Worm (Caenorhabditis elegans) whole organism, L1 larva: ENCODE data around the gene pqn-96.

Source experiments
- F16B12.6 ChIP-seq: fragments of 150-350 bp; optimal IDR thresholded peaks from 2 replicates; lab custom pipeline; 2014; ENCODE audit warnings: missing biosample characterization, missing genetic modification characterization
- alr-1 ChIP-seq: fragments of 200-800 bp; sonication (Bioruptor generic); optimal IDR thresholded peaks from 2 replicates; lab custom pipeline; 2018; ENCODE audit warnings: borderline replicate concordance, mild to moderate bottlenecking, missing genetic modification characterization, missing compliant biosample characterization
- aly-2 ChIP-seq: fragments of 150-350 bp; optimal IDR thresholded peaks from 2 replicates; lab custom pipeline; 2014; ENCODE audit warnings: missing biosample characterization, missing genetic modification characterization
- ama-1 ChIP-seq: fragments of 150-350 bp; optimal IDR thresholded peaks from 2 replicates; lab custom pipeline; 2014
- ceh-63 ChIP-seq: fragments of 200-800 bp; sonication (Bioruptor generic); optimal IDR thresholded peaks from 2 replicates; lab custom pipeline; 2018; ENCODE audit warnings: mild to moderate bottlenecking, missing genetic modification characterization, missing compliant biosample characterization
- ceh-82 ChIP-seq, 3 experiments: fragments of 150-350 bp in 1 of 3; sonication (generic microtip) in 2 of 3; optimal IDR thresholded peaks; 2 replicates each; lab custom pipeline; 2014 to 2017; ENCODE audit warnings: missing biosample characterization in 3 of 3, missing genetic modification characterization in 3 of 3
- ceh-88 ChIP-seq: fragments of 200-800 bp; sonication (Bioruptor generic); IDR thresholded peaks from 2 replicates; pipeline ENCODE4 v1.3.6; 2022; ENCODE audit warnings: missing genetic modification characterization, missing compliant biosample characterization
- ceh-90 ChIP-seq: sonication (generic microtip); optimal IDR thresholded peaks from 2 replicates; lab custom pipeline; 2016; ENCODE audit warnings: missing genetic modification characterization, missing compliant biosample characterization
- ces-1 ChIP-seq: fragments of 150-350 bp; optimal IDR thresholded peaks from 2 replicates; lab custom pipeline; 2014; ENCODE audit warnings: missing biosample characterization, missing genetic modification reagents, missing genetic modification characterization
- dpl-1 ChIP-seq, 3 experiments: fragments of 150-350 bp in 2 of 3; sonication (generic microtip) in 1 of 3; optimal IDR thresholded peaks; 2 replicates each; lab custom pipeline; 2014 to 2017; ENCODE audit warnings: missing biosample characterization in 3 of 3, missing genetic modification characterization in 3 of 3, missing genetic modification reagents in 3 of 3
- efl-1 ChIP-seq, 4 experiments: fragments of 150-350 bp; optimal IDR thresholded peaks in 3 of 4; peaks in 1 of 4; 1 replicate in 1 of 4; 2 replicates in 3 of 4; lab custom pipeline; 2014; ENCODE audit warnings: missing biosample characterization in 2 of 4, missing genetic modification characterization in 2 of 4, missing genetic modification reagents in 2 of 4
- egl-13 ChIP-seq: sonication (generic microtip); optimal IDR thresholded peaks from 2 replicates; lab custom pipeline; 2016; ENCODE audit warnings: missing genotype, missing genetic modification reagents, missing genetic modification characterization, missing compliant biosample characterization
- egl-27 ChIP-seq, 2 experiments: fragments of 150-350 bp in 1 of 2; sonication (generic microtip); optimal IDR thresholded peaks; 3 replicates each; lab custom pipeline; 2017 to 2018; ENCODE audit warnings: missing biosample characterization in 2 of 2, missing genetic modification characterization in 2 of 2, missing genetic modification reagents in 2 of 2
- elt-2 ChIP-seq: sonication (generic microtip); optimal IDR thresholded peaks from 2 replicates; lab custom pipeline; 2016; ENCODE audit warnings: missing genetic modification characterization, mild to moderate bottlenecking, inconsistent platforms, missing compliant biosample characterization, missing genetic modification reagents
- fkh-8 ChIP-seq: sonication (generic microtip); optimal IDR thresholded peaks from 2 replicates; lab custom pipeline; 2016; ENCODE audit warnings: mild to moderate bottlenecking, missing genetic modification characterization, missing compliant biosample characterization
- grh-1 ChIP-seq: fragments of 200-800 bp; sonication (Bioruptor generic); IDR thresholded peaks from 2 replicates; pipeline ENCODE4 v1.3.6; 2022; ENCODE audit warnings: missing genetic modification reagents, missing genetic modification characterization, missing compliant biosample characterization
- irx-1 ChIP-seq: sonication (generic microtip); optimal IDR thresholded peaks from 2 replicates; lab custom pipeline; 2016; ENCODE audit warnings: missing genetic modification characterization, missing compliant biosample characterization
- jun-1 ChIP-seq: fragments of 150-350 bp; optimal IDR thresholded peaks from 2 replicates; lab custom pipeline; 2014; ENCODE audit warnings: missing biosample characterization, missing genetic modification reagents, missing genetic modification characterization
- lin-14 ChIP-seq: fragments of 200-800 bp; sonication (Bioruptor generic); optimal IDR thresholded peaks from 2 replicates; lab custom pipeline; 2018; ENCODE audit warnings: mild to moderate bottlenecking, missing genetic modification characterization, moderate library complexity, missing compliant biosample characterization
- lin-15B ChIP-seq: fragments of 150-350 bp; sonication (generic microtip); optimal IDR thresholded peaks from 3 replicates; lab custom pipeline; 2014; ENCODE audit warnings: missing biosample characterization, missing genetic modification characterization
- lin-35 ChIP-seq, 2 experiments: fragments of 150-350 bp; optimal IDR thresholded peaks; 2 replicates each; lab custom pipeline; 2014; ENCODE audit warnings: missing biosample characterization in 2 of 2, missing genetic modification characterization in 2 of 2, missing genetic modification reagents in 2 of 2
- lir-3 ChIP-seq: sonication (generic microtip); optimal IDR thresholded peaks from 2 replicates; lab custom pipeline; 2016; ENCODE audit warnings: mild to moderate bottlenecking, missing genetic modification characterization, moderate library complexity, missing compliant biosample characterization; ENCODE audit not compliant: poor library complexity
- lsy-2 ChIP-seq, 2 experiments: fragments of 150-350 bp; optimal IDR thresholded peaks; 2 replicates each; lab custom pipeline; 2014; ENCODE audit warnings: missing biosample characterization in 2 of 2, missing genetic modification characterization in 2 of 2
- mab-9 ChIP-seq: fragments of 200-800 bp; sonication (Bioruptor generic); IDR thresholded peaks from 2 replicates; pipeline ENCODE4 v1.3.6; 2022; ENCODE audit warnings: missing genetic modification reagents, missing genetic modification characterization, missing compliant biosample characterization
- mep-1 ChIP-seq: fragments of 150-350 bp; optimal IDR thresholded peaks from 2 replicates; lab custom pipeline; 2014; ENCODE audit warnings: missing biosample characterization, missing genetic modification characterization
- nhr-12 ChIP-seq: sonication (generic microtip); optimal IDR thresholded peaks from 2 replicates; lab custom pipeline; 2017; ENCODE audit warnings: missing biosample characterization, missing genetic modification characterization
- nhr-19 ChIP-seq: fragments of 200-800 bp; sonication (Bioruptor generic); conservative IDR thresholded peaks from 2 replicates; pipeline ENCODE4 v1.3.6; 2022; ENCODE audit warnings: missing genetic modification characterization, missing compliant biosample characterization
- nhr-237 ChIP-seq: fragments of 150-350 bp; optimal IDR thresholded peaks from 2 replicates; lab custom pipeline; 2014; ENCODE audit warnings: missing biosample characterization, missing genetic modification characterization
- nhr-47 ChIP-seq: sonication (generic microtip); optimal IDR thresholded peaks from 2 replicates; lab custom pipeline; 2016; ENCODE audit warnings: mild to moderate bottlenecking, missing genetic modification characterization, moderate library complexity, missing compliant biosample characterization
- nhr-71 ChIP-seq: sonication (generic microtip); optimal IDR thresholded peaks from 2 replicates; lab custom pipeline; 2016; ENCODE audit warnings: mild to moderate bottlenecking, missing genetic modification characterization, moderate library complexity, missing compliant biosample characterization
- nhr-76 ChIP-seq: sonication (generic microtip); optimal IDR thresholded peaks from 2 replicates; lab custom pipeline; 2017; ENCODE audit warnings: missing biosample characterization, missing genetic modification characterization
- nhr-85 ChIP-seq: sonication (generic microtip); peaks from one replicate; lab custom pipeline; 2016; ENCODE audit warnings: missing genetic modification characterization, inconsistent platforms, missing compliant biosample characterization
- nhr-90 ChIP-seq: sonication (generic microtip); optimal IDR thresholded peaks from 2 replicates; lab custom pipeline; 2016; ENCODE audit warnings: mild to moderate bottlenecking, missing genetic modification characterization, missing compliant biosample characterization; ENCODE audit not compliant: poor library complexity
- pqm-1 ChIP-seq: sonication (generic microtip); optimal IDR thresholded peaks from 3 replicates; lab custom pipeline; 2017; ENCODE audit warnings: missing biosample characterization, missing genetic modification characterization
- snu-23 ChIP-seq: sonication (generic microtip); optimal IDR thresholded peaks from 2 replicates; lab custom pipeline; 2016; ENCODE audit warnings: missing genetic modification characterization, missing compliant biosample characterization
- sox-4 ChIP-seq: sonication (generic microtip); optimal IDR thresholded peaks from 2 replicates; lab custom pipeline; 2016; ENCODE audit warnings: missing genetic modification characterization, missing compliant biosample characterization
- sptf-1 ChIP-seq: fragments of 150-350 bp; optimal IDR thresholded peaks from 2 replicates; lab custom pipeline; 2014; ENCODE audit warnings: missing biosample characterization, missing genetic modification characterization
- sup-37 ChIP-seq: fragments of 200-800 bp; sonication (Bioruptor generic); optimal IDR thresholded peaks from 2 replicates; lab custom pipeline; 2018; ENCODE audit warnings: mild to moderate bottlenecking, missing genetic modification characterization, missing compliant biosample characterization
- tbx-2 ChIP-seq: sonication (generic microtip); optimal IDR thresholded peaks from 2 replicates; lab custom pipeline; 2016; ENCODE audit warnings: missing genetic modification characterization, missing compliant biosample characterization
- unc-130 ChIP-seq: fragments of 150-350 bp; optimal IDR thresholded peaks from 2 replicates; lab custom pipeline; 2017; ENCODE audit warnings: missing biosample characterization, missing genetic modification characterization, inconsistent platforms
- vab-15 ChIP-seq: sonication (generic microtip); optimal IDR thresholded peaks from 2 replicates; lab custom pipeline; 2017; ENCODE audit warnings: missing genotype, mild to moderate bottlenecking, missing genetic modification characterization, missing compliant biosample characterization
- xbp-1 ChIP-seq: sonication (generic microtip); optimal IDR thresholded peaks from 2 replicates; lab custom pipeline; 2016; ENCODE audit warnings: missing genetic modification characterization, missing compliant biosample characterization
- zip-4 ChIP-seq: fragments of 200-800 bp; sonication (Bioruptor generic); optimal IDR thresholded peaks from 2 replicates; lab custom pipeline; 2018; ENCODE audit warnings: mild to moderate bottlenecking, missing genetic modification characterization, moderate library complexity, missing compliant biosample characterization
- ztf-11 ChIP-seq, 2 experiments: sonication (generic microtip); optimal IDR thresholded peaks; 2 replicates each; lab custom pipeline; 2016 to 2017; ENCODE audit warnings: missing genetic modification characterization in 2 of 2, missing biosample characterization in 1 of 2, missing compliant biosample characterization in 1 of 2
- ztf-4 ChIP-seq: fragments of 150-350 bp; optimal IDR thresholded peaks from 2 replicates; lab custom pipeline; 2014; ENCODE audit warnings: missing biosample characterization, missing genetic modification characterization

The pqn-96 gene

DNA sequence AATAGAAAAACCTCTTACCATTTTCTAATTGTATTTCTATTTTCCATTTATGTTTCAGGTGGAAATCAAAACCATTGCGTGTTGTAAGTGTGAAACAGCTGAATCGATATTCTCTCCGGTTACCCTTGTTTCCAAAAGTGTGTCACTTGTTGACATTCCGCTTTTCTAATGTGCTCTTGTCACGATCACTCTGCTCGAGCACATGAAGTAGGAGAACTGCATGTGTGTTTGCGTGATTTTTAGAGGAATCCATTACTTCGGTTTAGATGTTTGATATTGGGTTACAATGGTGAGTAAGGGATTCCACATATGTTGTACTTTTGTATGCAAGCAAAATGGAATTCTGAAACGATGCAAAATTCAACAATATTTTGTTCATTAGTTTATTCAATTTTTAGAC lies 11.3 kb upstream of the pqn-96 start:
- TF ChIP-seq sox-4 (tag; lab: Kevin White, UChicago) (no peak), mep-1 (tag; lab: Kevin White, UChicago) (peak; percentile 32), efl-1 (optimal IDR thresholded peaks at IDR 0.05; lab: Kevin White, UChicago) (no peak), efl-1 (GFP tag; optimal IDR thresholded peaks at IDR 0.05 in 1 of 2; lab: Kevin White, UChicago) (peak in 1 of 2 experiments; percentile 91), ama-1 (peak; percentile 8), lin-14 (no peak), egl-13 (tag; lab: Kevin White, UChicago) (no peak), ceh-88 (no peak), ztf-4 (tag; lab: Kevin White, UChicago) (peak; percentile 14), ztf-11 (tag; optimal IDR thresholded peaks at IDR 0.05; lab: Kevin White, UChicago) (peak in 1 of 2 experiments; percentile 1)

DNA sequence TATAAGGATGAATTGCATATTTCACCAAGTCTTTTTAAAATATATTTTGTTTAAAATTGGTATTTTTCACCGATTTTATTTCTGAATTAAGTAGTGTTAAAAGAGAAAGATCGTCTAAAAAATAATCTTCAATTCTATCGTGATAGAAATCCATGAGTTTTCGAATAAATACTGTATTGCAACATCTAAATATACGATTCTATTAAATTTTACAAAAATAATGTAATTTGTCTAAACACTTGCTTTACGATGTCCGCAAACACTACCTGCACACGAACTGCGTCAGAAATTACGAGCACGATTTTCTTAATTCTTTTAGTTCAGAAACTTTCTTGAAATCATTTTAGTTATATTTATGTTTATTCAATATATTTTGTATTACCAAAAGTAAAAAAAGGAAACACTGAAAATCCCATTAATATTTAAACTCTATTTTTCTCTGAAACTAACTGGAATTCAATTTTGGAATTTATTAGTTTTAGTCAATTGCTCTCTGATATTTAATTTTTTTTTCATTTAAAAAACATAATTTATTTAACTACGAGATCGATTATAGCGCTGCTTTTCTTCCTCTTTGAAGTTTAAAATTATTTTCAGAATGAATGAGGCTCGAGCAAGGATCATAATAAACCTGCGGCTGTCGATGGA lies 10.1 kb upstream of the pqn-96 start, which contains the start of gene mrpl-32:
mrpl-32 (plus strand) TSS at position 598 of the 648 bp plus-strand sequence.
- TF ChIP-seq F16B12.6 (peak; percentile 45), ceh-90 (tag; lab: Kevin White, UChicago) (no peak), snu-23 (GFP tag; lab: Kevin White, UChicago) (no peak), lin-35 (GFP tag; optimal IDR thresholded peaks at IDR 0.05; lab: Kevin White, UChicago) (peak in 1 of 2 experiments; percentile 17), sup-37 (no peak), xbp-1 (tag; lab: Kevin White, UChicago) (no peak), lsy-2 (tag; optimal IDR thresholded peaks at IDR 0.05; lab: Kevin White, UChicago) (peak; percentile 34 to 51), nhr-47 (tag; lab: Kevin White, UChicago) (peak; percentile 33), egl-27 (tag; optimal IDR thresholded peaks at IDR 0.05; lab: Kevin White, UChicago) (no peak), ces-1 (GFP tag; lab: Kevin White, UChicago) (no peak), zip-4 (no peak), nhr-90 (tag; lab: Kevin White, UChicago) (peak; percentile 25), mep-1 (tag; lab: Kevin White, UChicago) (peak; percentile 10), dpl-1 (GFP tag; optimal IDR thresholded peaks at IDR 0.05; lab: Kevin White, UChicago) (peak in 1 of 3 experiments; percentile 10), nhr-71 (tag; lab: Kevin White, UChicago) (peak; percentile 29), aly-2 (tag; lab: Kevin White, UChicago) (peak; percentile 73), ama-1 (peak; percentile 82), efl-1 (optimal IDR thresholded peaks at IDR 0.05; lab: Kevin White, UChicago) (no peak), efl-1 (GFP tag; optimal IDR thresholded peaks at IDR 0.05 in 1 of 2; lab: Kevin White, UChicago) (peak; percentile 8 to 78), lir-3 (no peak), elt-2 (tag; lab: Kevin White, UChicago) (no peak), nhr-19 (GFP tag; lab: Robert Waterston, UW) (no peak)

DNA sequence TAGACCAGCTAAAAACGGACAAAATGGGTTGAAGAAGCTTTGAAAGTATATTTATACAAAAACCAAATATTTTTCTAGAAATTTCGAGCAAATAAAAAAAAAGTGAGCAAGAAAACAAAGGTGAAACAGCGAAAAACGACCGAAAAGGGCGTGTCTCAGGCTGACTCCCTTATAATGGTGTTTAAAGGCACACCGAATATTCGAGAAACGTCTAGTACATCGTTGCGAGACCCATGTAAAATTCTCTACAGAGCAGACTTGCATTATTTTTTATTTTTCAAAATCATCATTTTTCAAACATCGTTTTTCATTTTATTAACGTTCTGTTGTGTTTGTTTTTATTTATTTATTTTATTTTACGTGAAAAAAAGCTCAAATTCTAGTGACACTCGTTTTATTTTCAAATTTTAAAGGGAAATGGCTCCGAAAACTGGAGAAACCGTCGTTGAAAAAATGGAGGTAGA lies 7.8 kb upstream of the pqn-96 start, which contains the start of gene rpn-3:
rpn-3 (plus strand) TSS at position 414 of the 464 bp plus-strand sequence.
- TF ChIP-seq ceh-63 (no peak), ceh-82 (tag; optimal IDR thresholded peaks at IDR 0.05; lab: Kevin White, UChicago) (peak; percentile 97 to 99 (median 98)), grh-1 (GFP tag; lab: Robert Waterston, UW) (peak; percentile 91), alr-1 (tag; lab: Kevin White, UChicago) (no peak), lin-15B (tag; lab: Kevin White, UChicago) (peak; percentile 96), irx-1 (tag; lab: Kevin White, UChicago) (peak; percentile 92), nhr-85 (tag; lab: Kevin White, UChicago) (peak; percentile 96), tbx-2 (peak; percentile 96), pqm-1 (tag; lab: Kevin White, UChicago) (peak; percentile 53), jun-1 (tag; lab: Kevin White, UChicago) (peak; percentile 93), elt-2 (tag; lab: Kevin White, UChicago) (peak; percentile 75), sup-37 (peak; percentile 83), mab-9 (GFP tag; lab: Robert Waterston, UW) (peak; percentile 96), zip-4 (peak; percentile 89), nhr-71 (tag; lab: Kevin White, UChicago) (peak; percentile 98), xbp-1 (tag; lab: Kevin White, UChicago) (peak; percentile 96), lin-14 (peak; percentile 98), ces-1 (GFP tag; lab: Kevin White, UChicago) (no peak), ceh-90 (tag; lab: Kevin White, UChicago) (peak; percentile 61), nhr-76 (tag; lab: Kevin White, UChicago) (peak; percentile 61), sptf-1 (tag; lab: Kevin White, UChicago) (no peak), nhr-90 (tag; lab: Kevin White, UChicago) (peak; percentile 94), fkh-8 (tag; lab: Kevin White, UChicago) (peak; percentile 99), unc-130 (peak; percentile 98), nhr-237 (tag; lab: Kevin White, UChicago) (peak; percentile 97), vab-15 (tag; lab: Kevin White, UChicago) (peak; percentile 43), nhr-12 (no peak), ztf-11 (tag; optimal IDR thresholded peaks at IDR 0.05; lab: Kevin White, UChicago) (peak in 1 of 2 experiments; percentile 90), ztf-4 (tag; lab: Kevin White, UChicago) (peak; percentile 98)
